Worm (Caenorhabditis elegans) whole organism, L4 larva: ENCODE measurements around the gene Y56A3A.28.
A peak's percentile ranks its signal among the peaks of the same experiment; 100 is the strongest.

Experiments
- F10B5.3 ChIP-seq: sonication (generic microtip); optimal IDR thresholded peaks from 2 replicates; lab custom pipeline; 2016; ENCODE audit warnings: mild to moderate bottlenecking, missing genetic modification characterization, missing compliant biosample characterization
- F26F4.8 ChIP-seq: fragments of 200-800 bp; sonication (Bioruptor generic); conservative IDR thresholded peaks from 2 replicates; pipeline ENCODE4 v1.3.6; 2022; ENCODE audit warnings: missing genetic modification characterization, missing compliant biosample characterization
- F49E8.2 ChIP-seq: sonication (generic microtip); optimal IDR thresholded peaks from 2 replicates; lab custom pipeline; 2016; ENCODE audit warnings: missing compliant biosample characterization, mild to moderate bottlenecking, missing genetic modification characterization, borderline replicate concordance
- R02D3.7 ChIP-seq: fragments of 150-350 bp; sonication (generic microtip); optimal IDR thresholded peaks from 3 replicates; lab custom pipeline; 2014; ENCODE audit warnings: missing biosample characterization, missing genetic modification characterization
- T20F7.1 ChIP-seq: fragments of 200-800 bp; sonication (Bioruptor generic); optimal IDR thresholded peaks from 2 replicates; lab custom pipeline; 2018; ENCODE audit warnings: mild to moderate bottlenecking, missing genetic modification characterization, missing compliant biosample characterization
- T26A8.4 ChIP-seq: fragments of 200-800 bp; sonication (Bioruptor generic); IDR thresholded peaks from 2 replicates; pipeline ENCODE4 v1.3.6; 2022; ENCODE audit warnings: missing genetic modification characterization, missing compliant biosample characterization
- Y105C5A.15 ChIP-seq: fragments of 200-800 bp; sonication (Bioruptor generic); IDR thresholded peaks from 2 replicates; pipeline ENCODE4 v1.3.6; 2022; ENCODE audit warnings: missing genetic modification characterization, missing compliant biosample characterization
- Y5F2A.4 ChIP-seq: fragments of 200-800 bp; sonication (Bioruptor generic); optimal IDR thresholded peaks from 2 replicates; lab custom pipeline; 2018; ENCODE audit warnings: mild to moderate bottlenecking, missing genetic modification characterization, missing compliant biosample characterization
- Y75B8A.6 ChIP-seq: fragments of 200-800 bp; sonication (Bioruptor generic); IDR thresholded peaks from 2 replicates; pipeline ENCODE4 v1.3.6; 2022; ENCODE audit warnings: missing genetic modification reagents, missing genetic modification characterization, missing compliant biosample characterization
- aha-1 ChIP-seq: fragments of 150-350 bp; peaks from one replicate; lab custom pipeline; 2014; ENCODE audit warnings: missing biosample characterization, missing genetic modification characterization
- ama-1 ChIP-seq: fragments of 150-350 bp; optimal IDR thresholded peaks from 2 replicates; lab custom pipeline; 2014; ENCODE audit warnings: inconsistent platforms, mixed read lengths
- ceh-20 ChIP-seq: fragments of 200-800 bp; sonication (Bioruptor generic); IDR thresholded peaks from 2 replicates; pipeline ENCODE4 v1.3.6; 2022; ENCODE audit warnings: missing genetic modification reagents, missing genetic modification characterization, missing compliant biosample characterization
- ceh-32 ChIP-seq: sonication (generic microtip); optimal IDR thresholded peaks from 2 replicates; lab custom pipeline; 2016; ENCODE audit warnings: mild to moderate bottlenecking, missing genetic modification characterization, missing compliant biosample characterization; ENCODE audit not compliant: poor library complexity
- ceh-82 ChIP-seq: sonication (generic microtip); optimal IDR thresholded peaks from 2 replicates; lab custom pipeline; 2017; ENCODE audit warnings: missing biosample characterization, missing genetic modification characterization
- ces-1 ChIP-seq: fragments of 150-350 bp; sonication (generic microtip); optimal IDR thresholded peaks from 4 replicates; lab custom pipeline; 2014; ENCODE audit warnings: missing biosample characterization, missing genetic modification reagents, missing genetic modification characterization
- daf-16 ChIP-seq, 3 experiments: sonication (generic microtip); optimal IDR thresholded peaks; 2 replicates each; lab custom pipeline; 2016 to 2017; ENCODE audit warnings: missing genetic modification characterization in 3 of 3, missing genetic modification reagents in 3 of 3, mild to moderate bottlenecking in 2 of 3, missing compliant biosample characterization in 2 of 3, missing biosample characterization in 1 of 3, moderate library complexity in 1 of 3
- dmd-6 ChIP-seq: fragments of 200-800 bp; sonication (Bioruptor generic); IDR thresholded peaks from 2 replicates; pipeline ENCODE4 v1.3.6; 2022; ENCODE audit warnings: missing genetic modification reagents, missing genetic modification characterization, missing compliant biosample characterization
- dve-1 ChIP-seq: sonication (generic microtip); optimal IDR thresholded peaks from 2 replicates; lab custom pipeline; 2017; ENCODE audit warnings: antibody characterized with exemption, mild to moderate bottlenecking, missing genetic modification characterization, missing compliant biosample characterization; ENCODE audit not compliant: insufficient read depth
- egl-27 ChIP-seq: sonication (generic microtip); optimal IDR thresholded peaks from 3 replicates; lab custom pipeline; 2017; ENCODE audit warnings: missing biosample characterization, missing genetic modification reagents, missing genetic modification characterization
- hmg-1.1 ChIP-seq: fragments of 200-800 bp; sonication (Bioruptor generic); IDR thresholded peaks from 2 replicates; pipeline ENCODE4 v1.3.6; 2022; ENCODE audit warnings: missing genetic modification reagents, missing genetic modification characterization, missing compliant biosample characterization
- lim-7 ChIP-seq: fragments of 200-800 bp; sonication (Bioruptor generic); IDR thresholded peaks from 2 replicates; pipeline ENCODE4 v1.3.6; 2022; ENCODE audit warnings: missing genetic modification characterization, missing compliant biosample characterization
- lin-13 ChIP-seq: fragments of 150-350 bp; optimal IDR thresholded peaks from 2 replicates; lab custom pipeline; 2014; ENCODE audit warnings: missing biosample characterization, missing genetic modification reagents, missing genetic modification characterization
- lir-3 ChIP-seq: sonication (generic microtip); optimal IDR thresholded peaks from 2 replicates; lab custom pipeline; 2016; ENCODE audit warnings: mild to moderate bottlenecking, missing genetic modification characterization, missing compliant biosample characterization
- mxl-2 ChIP-seq: fragments of 200-800 bp; sonication (Bioruptor generic); conservative IDR thresholded peaks from 2 replicates; pipeline ENCODE4 v1.3.6; 2022; ENCODE audit warnings: missing genetic modification reagents, missing genetic modification characterization, missing compliant biosample characterization
- nhr-102 ChIP-seq: sonication (generic microtip); optimal IDR thresholded peaks from 2 replicates; lab custom pipeline; 2016; ENCODE audit warnings: mild to moderate bottlenecking, missing genetic modification characterization, moderate library complexity, missing compliant biosample characterization
- nhr-28 ChIP-seq: fragments of 150-350 bp; optimal IDR thresholded peaks from 2 replicates; lab custom pipeline; 2014; ENCODE audit warnings: missing biosample characterization, missing genetic modification characterization
- nhr-42 ChIP-seq: fragments of 200-800 bp; sonication (Bioruptor generic); IDR thresholded peaks from 2 replicates; pipeline ENCODE4 v1.3.6; 2022; ENCODE audit warnings: missing genetic modification characterization, missing compliant biosample characterization
- nhr-6 ChIP-seq: fragments of 150-350 bp; optimal IDR thresholded peaks from 2 replicates; lab custom pipeline; 2014; ENCODE audit warnings: missing biosample characterization, missing genetic modification characterization
- nhr-77 ChIP-seq: fragments of 150-350 bp; optimal IDR thresholded peaks from 2 replicates; lab custom pipeline; 2014; ENCODE audit warnings: missing biosample characterization, missing genetic modification characterization
- pha-4 ChIP-seq, 2 experiments: fragments of 150-350 bp in 1 of 2; fragments of 200-800 bp in 1 of 2; sonication (Bioruptor generic) in 1 of 2; IDR thresholded peaks in 1 of 2; optimal IDR thresholded peaks in 1 of 2; 2 replicates each; pipeline versions ENCODE4 v1.3.6 to Lab custom; 2014 to 2022; ENCODE audit warnings: missing genetic modification characterization in 2 of 2, missing genetic modification reagents in 2 of 2, missing biosample characterization in 1 of 2, missing compliant biosample characterization in 1 of 2
- rbr-2 ChIP-seq: sonication (generic microtip); optimal IDR thresholded peaks from 2 replicates; lab custom pipeline; 2016; ENCODE audit warnings: missing genotype, missing genetic modification characterization, missing compliant biosample characterization
- sdz-12 ChIP-seq: fragments of 200-800 bp; sonication (Bioruptor generic); optimal IDR thresholded peaks from 2 replicates; lab custom pipeline; 2018; ENCODE audit warnings: mild to moderate bottlenecking, missing genetic modification characterization, missing compliant biosample characterization
- set-16 ChIP-seq: fragments of 200-800 bp; sonication (Bioruptor generic); IDR thresholded peaks from 2 replicates; pipeline ENCODE4 v1.3.6; 2022; ENCODE audit warnings: missing genetic modification reagents, missing genetic modification characterization, missing compliant biosample characterization
- snpc-4 ChIP-seq: fragments of 150-350 bp; optimal IDR thresholded peaks from 2 replicates; lab custom pipeline; 2014; ENCODE audit warnings: missing biosample characterization, missing genetic modification characterization
- spr-1 ChIP-seq: sonication (generic microtip); optimal IDR thresholded peaks from 2 replicates; lab custom pipeline; 2016; ENCODE audit warnings: mild to moderate bottlenecking, missing genetic modification characterization, missing compliant biosample characterization
- spr-3 ChIP-seq: fragments of 200-800 bp; sonication (Bioruptor generic); optimal IDR thresholded peaks from 2 replicates; lab custom pipeline; 2018; ENCODE audit warnings: mild to moderate bottlenecking, missing genetic modification characterization, missing compliant biosample characterization
- tag-97 ChIP-seq: fragments of 200-800 bp; sonication (Bioruptor generic); IDR thresholded peaks from 2 replicates; pipeline ENCODE4 v1.3.6; 2022; ENCODE audit warnings: missing genetic modification characterization, missing compliant biosample characterization
- tra-1 ChIP-seq: fragments of 200-800 bp; sonication (Bioruptor generic); IDR thresholded peaks from 2 replicates; pipeline ENCODE4 v1.3.6; 2022; ENCODE audit warnings: missing genetic modification reagents, missing genetic modification characterization, missing compliant biosample characterization
- unc-39 ChIP-seq: sonication (generic microtip); optimal IDR thresholded peaks from 2 replicates; lab custom pipeline; 2017; ENCODE audit warnings: missing biosample characterization, missing genetic modification characterization
- unc-62 ChIP-seq, 3 experiments: fragments of 150-350 bp in 1 of 3; sonication (generic microtip); optimal IDR thresholded peaks in 2 of 3; peaks in 1 of 3; 1 replicate in 1 of 3; 2 replicates in 2 of 3; lab custom pipeline; 2014 to 2017; ENCODE audit warnings: missing biosample characterization in 3 of 3, missing genetic modification characterization in 3 of 3, missing genetic modification reagents in 3 of 3, missing genotype in 1 of 3
- vab-7 ChIP-seq: fragments of 200-800 bp; sonication (Bioruptor generic); IDR thresholded peaks from 2 replicates; pipeline ENCODE4 v1.3.6; 2022; ENCODE audit warnings: missing genetic modification reagents, missing genetic modification characterization, missing compliant biosample characterization
- zag-1 ChIP-seq: fragments of 150-350 bp; optimal IDR thresholded peaks from 2 replicates; lab custom pipeline; 2014; ENCODE audit warnings: missing biosample characterization, missing genetic modification characterization
- zfp-2 ChIP-seq: sonication (generic microtip); optimal IDR thresholded peaks from 2 replicates; lab custom pipeline; 2016; ENCODE audit warnings: mild to moderate bottlenecking, missing genetic modification characterization, missing compliant biosample characterization
- ztf-7 ChIP-seq: fragments of 150-350 bp; optimal IDR thresholded peaks from 2 replicates; lab custom pipeline; 2014; ENCODE audit warnings: missing biosample characterization, missing genetic modification characterization

Gene Y56A3A.28

DNA sequence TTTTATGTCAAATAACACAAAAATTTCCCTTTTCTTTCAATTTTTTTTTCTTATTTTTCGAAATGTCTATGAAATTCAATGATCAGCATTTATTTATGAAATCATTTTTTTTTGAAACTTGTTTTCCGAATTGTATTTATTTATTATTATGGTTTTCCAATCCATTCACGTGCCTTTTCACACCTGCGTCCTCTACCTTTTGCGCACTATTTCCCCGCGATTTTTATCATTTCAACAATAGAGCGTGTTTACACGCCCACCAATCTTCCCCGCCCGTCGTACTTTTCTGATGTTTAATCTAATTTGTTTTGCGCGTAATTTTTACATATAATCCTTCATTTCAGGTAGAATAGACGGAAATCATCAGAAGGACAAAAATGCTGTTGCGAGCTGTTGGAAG lies 18.6 kb upstream of the Y56A3A.28 start, which contains the start of gene wah-1 (continued):
- TF ChIP-seq nhr-42 (GFP tag; lab: Robert Waterston, UW) (no peak), mxl-2 (GFP tag; lab: Robert Waterston, UW) (no peak), F49E8.2 (tag; lab: Kevin White, UChicago) (no peak), nhr-77 (tag; lab: Kevin White, UChicago) (no peak), snpc-4 (tag; lab: Kevin White, UChicago) (no peak), T20F7.1 (GFP tag; lab: Kevin White, UChicago) (no peak), F10B5.3 (tag; lab: Kevin White, UChicago) (no peak), Y105C5A.15 (GFP tag; lab: Robert Waterston, UW) (no peak), nhr-28 (tag; lab: Kevin White, UChicago) (no peak), spr-1 (tag; lab: Kevin White, UChicago) (no peak)
- TF ChIP-seq, all 104 proteins: peak for 8

DNA sequence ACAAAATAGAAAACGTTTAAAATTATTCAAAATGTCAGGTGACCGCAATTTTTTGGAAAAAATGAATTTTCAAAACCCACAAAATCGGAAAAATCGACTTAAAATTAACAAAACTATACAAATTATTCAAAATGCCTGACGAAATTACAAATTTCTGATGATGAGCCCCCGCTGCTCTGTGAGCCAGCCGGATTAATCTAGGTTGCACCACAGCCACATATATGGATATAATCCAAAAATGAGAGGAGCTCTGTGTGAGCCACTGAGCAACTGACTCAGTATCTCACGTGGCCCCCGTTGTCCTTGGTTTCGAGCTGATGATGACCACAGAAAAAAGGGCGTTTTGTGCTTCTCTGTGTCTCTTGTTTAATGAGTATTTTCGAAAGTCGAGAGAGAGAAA lies 13.9 kb upstream of the Y56A3A.28 start:
- TF ChIP-seq ceh-82 (tag; lab: Kevin White, UChicago) (no peak), nhr-102 (tag; lab: Kevin White, UChicago) (no peak)

DNA sequence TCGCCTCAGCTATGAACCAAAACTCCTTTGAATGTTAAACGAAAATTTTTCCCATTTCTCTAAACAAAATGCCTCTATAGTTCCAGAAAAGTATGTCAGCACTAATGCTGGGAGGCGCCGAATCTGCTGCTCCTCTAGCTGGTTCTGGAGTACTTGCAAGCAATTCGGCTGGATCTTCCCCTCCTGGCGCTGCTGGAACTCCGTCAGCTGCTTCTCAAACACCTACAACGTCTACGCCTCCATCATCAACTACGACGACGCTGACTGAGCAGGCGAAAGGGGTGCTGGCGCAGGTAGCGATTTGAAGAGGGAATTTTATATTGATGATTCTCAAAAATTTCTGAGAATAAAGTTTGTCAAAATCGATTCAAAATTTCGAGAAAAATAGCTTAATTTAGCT lies 11.3 kb upstream of the Y56A3A.28 start:
- TF ChIP-seq nhr-6 (tag; lab: Kevin White, UChicago) (no peak), unc-62 (GFP tag; optimal IDR thresholded peaks at IDR 0.05 in 1 of 2; lab: Kevin White, UChicago) (no peak), unc-62 (tag; optimal IDR thresholded peaks at IDR 0.05; lab: Kevin White, UChicago) (no peak), set-16 (GFP tag; lab: Robert Waterston, UW) (peak; percentile 33; the same call in 1 of the 2 replicates), aha-1 (tag; lab: Kevin White, UChicago) (peak; percentile 71), ceh-20 (no peak), daf-16 (GFP tag; optimal IDR thresholded peaks at IDR 0.05; lab: Kevin White, UChicago) (no peak), daf-16 (tag; optimal IDR thresholded peaks at IDR 0.05; lab: Kevin White, UChicago) (no peak), lin-13 (GFP tag; lab: Kevin White, UChicago) (no peak)

DNA sequence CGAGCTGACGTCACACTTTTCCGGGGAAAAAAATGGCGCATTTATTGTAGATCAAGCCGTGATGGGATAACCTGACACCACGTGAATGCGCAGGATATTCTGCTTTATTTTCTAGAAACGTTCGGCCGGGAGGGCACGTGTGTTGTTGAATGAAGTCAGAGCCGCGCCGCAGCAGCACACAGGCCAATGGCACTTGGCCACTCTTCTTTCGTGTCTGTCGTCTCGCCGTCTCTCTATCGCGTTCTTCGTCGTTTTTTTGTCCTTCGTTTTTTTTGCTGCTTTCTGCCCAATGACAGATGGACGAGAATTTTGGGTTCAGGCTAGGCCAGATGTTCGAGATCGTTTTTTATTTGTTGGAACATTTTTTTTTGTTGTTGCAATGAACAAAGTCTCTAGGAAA lies 10.4 kb upstream of the Y56A3A.28 start:
- TF ChIP-seq spr-3 (GFP tag; lab: Kevin White, UChicago) (no peak), unc-39 (no peak), F26F4.8 (GFP tag; lab: Robert Waterston, UW) (no peak), rbr-2 (tag; lab: Kevin White, UChicago) (peak; percentile 42), Y105C5A.15 (GFP tag; lab: Robert Waterston, UW) (no peak), zag-1 (tag; lab: Kevin White, UChicago) (no peak), ama-1 (no peak), R02D3.7 (no peak), unc-62 (GFP tag; optimal IDR thresholded peaks at IDR 0.05 in 1 of 2; lab: Kevin White, UChicago) (peak in 1 of 2 experiments; percentile 80), unc-62 (tag; optimal IDR thresholded peaks at IDR 0.05; lab: Kevin White, UChicago) (no peak), ces-1 (GFP tag; lab: Kevin White, UChicago) (no peak), Y5F2A.4 (GFP tag; lab: Kevin White, UChicago) (no peak), egl-27 (tag; lab: Kevin White, UChicago) (no peak), tra-1 (GFP tag; lab: Robert Waterston, UW) (no peak), tag-97 (GFP tag; lab: Robert Waterston, UW) (no peak), zfp-2 (tag; lab: Kevin White, UChicago) (no peak), aha-1 (tag; lab: Kevin White, UChicago) (no peak), nhr-102 (tag; lab: Kevin White, UChicago) (no peak), lim-7 (GFP tag; lab: Robert Waterston, UW) (no peak), ztf-7 (tag; lab: Kevin White, UChicago) (no peak), vab-7 (no peak), lir-3 (tag; lab: Kevin White, UChicago) (no peak), T26A8.4 (no peak), sdz-12 (GFP tag; lab: Kevin White, UChicago) (no peak), pha-4 (GFP tag; IDR thresholded peaks at IDR 0.05; lab: Robert Waterston, UW) (no peak), pha-4 (tag; optimal IDR thresholded peaks at IDR 0.05; lab: Kevin White, UChicago) (no peak), dmd-6 (GFP tag; lab: Robert Waterston, UW) (peak; percentile 48; the same call in 1 of the 2 replicates), hmg-1.1 (peak; percentile 76), ceh-82 (tag; lab: Kevin White, UChicago) (no peak), F49E8.2 (tag; lab: Kevin White, UChicago) (no peak), ceh-32 (tag; lab: Kevin White, UChicago) (no peak), dve-1 (tag; lab: Kevin White, UChicago) (peak; percentile 23), Y75B8A.6 (GFP tag; lab: Robert Waterston, UW) (no peak)
